Worm (Caenorhabditis elegans) whole organism, dauer: ENCODE measurements around the gene srt-43.

Experiments
- unc-62 ChIP-seq: sonication (generic microtip); optimal IDR thresholded peaks from 2 replicates; lab custom pipeline; 2017; ENCODE audit warnings: missing biosample characterization, missing genetic modification reagents, missing genetic modification characterization

The srt-43 gene

ce11 chrV:12768946-12769345, at the start of gene srt-43:
srt-43 (plus strand) TSS chrV:12769246.
- TF ChIP-seq unc-62 (GFP tag; lab: Kevin White, UChicago) = no peak

ce11 chrV:12719713-12720112, 49.3 kb upstream of the srt-43 start, which contains the start of gene R11D1.7:
R11D1.7 (plus strand) TSS chrV:12720013.
- TF ChIP-seq unc-62 (GFP tag; lab: Kevin White, UChicago) = no peak

DNA sequence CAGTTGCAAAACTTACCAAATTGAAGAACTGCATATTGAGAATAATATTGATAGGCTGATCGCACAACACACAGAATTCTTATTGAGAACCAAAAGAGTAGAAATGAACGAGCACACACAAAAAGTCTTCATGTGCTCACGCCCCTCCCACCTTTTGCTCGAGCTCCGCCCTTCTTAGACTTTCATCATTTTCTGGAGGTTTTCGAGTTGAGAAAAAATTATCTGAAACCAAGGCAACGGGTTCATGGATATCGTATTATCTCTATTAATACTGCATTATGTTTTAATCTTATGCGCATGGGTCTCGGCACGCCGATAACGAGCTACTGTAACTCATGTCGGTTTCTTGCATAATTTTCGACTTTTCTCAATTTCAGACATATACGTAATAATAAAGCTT, 43.2 kb upstream of the srt-43 start, which contains the start of gene R11D1.12:
Gene R11D1.12 (minus strand): TSS at position 101 of the 400 bp plus-strand sequence.
- TF ChIP-seq unc-62 (GFP tag; lab: Kevin White, UChicago) = no peak

ce11 chrV:12727104-12727637, 41.9 kb upstream of the srt-43 start, which contains the start of gene R11D1.13:
R11D1.13 (plus strand) TSS chrV:12727154.
- TF ChIP-seq unc-62 (GFP tag; lab: Kevin White, UChicago) = no peak

DNA sequence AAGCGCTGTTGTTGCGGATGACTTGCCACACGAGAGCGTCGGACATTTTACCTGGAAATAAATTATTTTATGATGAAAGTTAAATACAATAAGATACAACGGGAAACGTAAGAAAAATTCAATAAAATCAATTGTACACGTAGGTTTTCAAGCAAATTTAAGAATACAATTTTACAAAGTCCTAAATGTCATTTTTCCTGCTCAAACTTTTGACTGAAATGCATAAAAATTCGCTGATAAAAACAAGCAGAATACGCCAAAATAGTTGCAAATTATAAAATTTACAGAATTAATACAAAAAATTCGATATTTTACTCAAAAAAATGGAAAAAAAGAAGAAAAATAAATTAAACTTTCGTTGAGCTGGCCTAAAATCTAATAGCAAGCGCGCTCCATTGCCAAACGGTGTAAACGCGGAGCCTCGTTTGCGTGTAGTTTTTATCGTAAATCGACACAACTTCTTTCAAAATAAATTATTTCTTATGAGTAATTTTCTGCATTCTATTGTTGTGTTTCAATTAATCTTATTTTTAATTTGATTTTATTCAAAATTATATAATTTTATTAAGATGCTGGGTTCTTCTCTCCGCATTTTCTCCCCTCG, 40.9 kb upstream of the srt-43 start, which contains the start of the genes rpl-28 and mrpl-49:
Gene rpl-28 (minus strand): TSS at position 51 of the 604 bp plus-strand sequence.
Gene mrpl-49 (plus strand): TSS at position 570 of the 604 bp plus-strand sequence.
- no peak for TF ChIP-seq unc-62 (GFP tag; lab: Kevin White, UChicago)

DNA sequence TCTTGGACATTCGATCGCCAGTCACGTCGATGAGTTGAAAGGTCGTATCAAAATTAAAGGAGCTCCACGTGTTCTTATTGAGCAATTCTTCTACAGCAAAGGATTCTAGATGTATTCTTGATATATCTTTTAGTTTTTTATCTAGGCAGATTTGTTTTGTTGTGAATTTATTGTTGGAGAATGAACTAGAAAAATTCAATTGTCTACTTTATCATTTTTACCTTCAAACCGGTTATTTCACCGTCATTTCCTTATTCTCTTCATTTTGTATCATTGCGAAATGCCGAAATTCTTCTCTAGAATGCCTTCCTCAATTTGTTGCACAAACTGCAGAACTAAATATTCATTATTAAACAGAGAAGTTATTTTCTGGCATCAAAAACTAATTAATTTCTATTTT, 39.8 kb upstream of the srt-43 start, which contains the start of gene R11D1.10:
Gene R11D1.10 (plus strand): TSS at position 301 of the 400 bp plus-strand sequence.
- no peak for TF ChIP-seq unc-62 (GFP tag; lab: Kevin White, UChicago)

- no peak for TF ChIP-seq unc-62 (GFP tag; lab: Kevin White, UChicago)
These were observed 36.3 kb upstream of the srt-43 start for ce11 chrV:12732734-12733133.

ce11 chrV:12733465-12734248, 35.4 kb upstream of the srt-43 start, which contains the start of the genes dhs-21 and xbx-9:
dhs-21 (minus strand) TSS chrV:12733645.
xbx-9 (plus strand) TSS chrV:12734198.
- no peak for TF ChIP-seq unc-62 (GFP tag; lab: Kevin White, UChicago)

ce11 chrV:12736166-12736753, 32.8 kb upstream of the srt-43 start, which contains the start of gene cky-1:
cky-1 (plus strand) TSS chrV:12736703.
- TF ChIP-seq unc-62 (GFP tag; lab: Kevin White, UChicago) = no peak

ce11 chrV:12741684-12742083, 27.4 kb upstream of the srt-43 start, which contains the start of gene hrg-7:
hrg-7 (plus strand) TSS chrV:12742041.
- TF ChIP-seq unc-62 (GFP tag; lab: Kevin White, UChicago) = no peak

DNA sequence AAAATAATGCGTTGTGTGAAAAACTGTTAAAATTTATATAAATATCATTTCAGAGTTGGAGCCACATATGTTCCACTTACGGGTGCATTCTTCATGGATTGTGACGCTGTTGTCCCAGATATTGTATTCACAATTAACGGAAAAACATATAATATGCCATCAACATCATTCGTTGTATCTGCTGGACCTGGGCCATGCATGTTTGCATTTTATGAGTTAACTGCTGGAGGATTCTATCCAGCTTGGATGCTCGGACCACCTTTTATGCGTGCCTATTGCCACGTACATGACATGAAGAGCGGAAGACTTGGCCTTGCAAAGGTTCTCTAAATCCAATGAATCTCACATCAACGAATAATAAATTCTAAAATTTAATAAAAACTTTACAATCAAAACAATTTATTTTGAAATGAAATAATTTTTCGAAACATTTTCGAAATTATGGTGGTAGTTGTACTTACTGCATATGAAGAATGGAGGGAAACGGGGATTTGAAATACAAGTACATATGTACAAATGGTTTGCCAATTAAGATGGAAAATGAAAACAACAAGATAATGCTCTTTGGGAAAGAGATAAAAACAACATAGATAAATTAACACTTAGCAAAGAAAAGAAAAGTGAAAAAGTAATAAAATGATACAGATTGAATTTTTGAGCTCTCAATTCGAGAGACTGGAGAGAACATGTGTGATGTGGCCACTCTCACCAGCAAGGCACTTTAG, 25.1 kb upstream of the srt-43 start:
- no peak for TF ChIP-seq unc-62 (GFP tag; lab: Kevin White, UChicago)

DNA sequence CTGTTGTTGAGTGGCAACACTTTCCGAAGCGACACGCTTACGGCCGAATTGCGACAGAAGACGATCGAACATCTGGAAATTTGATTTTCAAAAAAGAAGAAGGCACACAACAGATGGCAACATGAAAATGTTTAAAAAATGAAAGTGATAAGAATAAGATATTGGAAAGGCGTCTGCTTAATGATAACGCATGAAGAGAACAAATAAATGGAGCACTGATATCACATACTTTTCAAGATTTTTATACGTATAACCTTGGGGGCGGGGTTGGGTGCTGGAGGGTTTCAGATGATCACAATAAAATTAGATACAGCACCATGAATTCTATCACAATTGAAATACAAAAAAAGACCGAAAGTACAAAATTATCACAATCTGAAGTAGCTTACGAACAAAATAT, 24.1 kb upstream of the srt-43 start, which contains the start of gene C15C8.7:
Gene C15C8.7 (minus strand): TSS at position 72 of the 400 bp plus-strand sequence.
- no peak for TF ChIP-seq unc-62 (GFP tag; lab: Kevin White, UChicago)

- no peak for TF ChIP-seq unc-62 (GFP tag; lab: Kevin White, UChicago)
These were observed 21.6 kb upstream of the srt-43 start, which contains the start of gene C15C8.4 for ce11 chrV:12747431-12747830. C15C8.4 (minus strand) TSS chrV:12747463.

DNA sequence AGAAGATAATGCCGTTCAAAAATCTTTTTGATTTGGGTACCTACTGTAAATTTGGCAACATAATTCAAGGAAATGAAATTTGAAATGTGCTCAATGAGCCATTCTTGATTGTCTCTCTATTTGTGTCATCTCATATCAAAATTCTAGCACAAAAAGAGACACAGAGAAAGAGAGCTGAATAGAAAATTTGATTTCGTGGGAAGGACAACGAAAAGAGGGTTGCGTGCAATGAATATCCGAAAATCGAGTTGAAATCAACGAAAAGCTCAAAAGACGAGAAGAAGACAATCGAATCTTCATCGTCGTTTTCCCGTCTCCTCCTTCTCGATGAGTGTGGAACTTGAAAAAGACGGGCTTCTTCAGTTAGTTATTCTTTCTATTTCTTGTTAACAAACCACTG, 21.2 kb upstream of the srt-43 start, which contains the start of gene C15C8.5:
Gene C15C8.5 (plus strand): TSS at position 152 of the 400 bp plus-strand sequence.
- TF ChIP-seq unc-62 (GFP tag; lab: Kevin White, UChicago) = no peak
